Worm (Caenorhabditis elegans) whole organism, L3 larva: Measurements from ENCODE around the gene sec-24.1.

Experiments used
- R02D3.7 ChIP-seq: fragments of 150-350 bp; optimal IDR thresholded peaks from 2 replicates; lab custom pipeline; 2014; ENCODE audit warnings: missing biosample characterization, missing genetic modification characterization
- ZK546.5 ChIP-seq: sonication (generic microtip); optimal IDR thresholded peaks from 2 replicates; lab custom pipeline; 2017; ENCODE audit warnings: missing biosample characterization, missing genetic modification characterization
- ama-1 ChIP-seq: fragments of 150-350 bp; optimal IDR thresholded peaks from 2 replicates; lab custom pipeline; 2018
- ceh-16 ChIP-seq: sonication (generic microtip); optimal IDR thresholded peaks from 2 replicates; lab custom pipeline; 2017; ENCODE audit warnings: missing biosample characterization, missing genetic modification characterization
- ceh-28 ChIP-seq: fragments of 150-350 bp; optimal IDR thresholded peaks from 2 replicates; lab custom pipeline; 2014; ENCODE audit warnings: missing biosample characterization, missing genetic modification reagents, missing genetic modification characterization
- ceh-82 ChIP-seq: fragments of 150-350 bp; optimal IDR thresholded peaks from 2 replicates; lab custom pipeline; 2014; ENCODE audit warnings: missing biosample characterization, missing genetic modification characterization
- ceh-9 ChIP-seq: sonication (generic microtip); optimal IDR thresholded peaks from 2 replicates; lab custom pipeline; 2018; ENCODE audit warnings: missing biosample characterization, missing genetic modification characterization
- elt-2 ChIP-seq: sonication (generic microtip); optimal IDR thresholded peaks from 2 replicates; lab custom pipeline; 2016; ENCODE audit warnings: missing genetic modification reagents, mild to moderate bottlenecking, missing genetic modification characterization, missing compliant biosample characterization
- elt-3 ChIP-seq, 3 experiments: fragments of 150-350 bp in 1 of 3; sonication (generic microtip) in 2 of 3; optimal IDR thresholded peaks; 2 replicates in 2 of 3; 4 replicates in 1 of 3; lab custom pipeline; 2014 to 2017; ENCODE audit warnings: missing biosample characterization in 3 of 3, missing genetic modification characterization in 3 of 3
- eor-1 ChIP-seq, 2 experiments: fragments of 150-350 bp; optimal IDR thresholded peaks; 2 replicates each; lab custom pipeline; 2014 to 2018; ENCODE audit warnings: missing biosample characterization in 2 of 2, missing genetic modification characterization in 2 of 2
- fkh-10 ChIP-seq: sonication (generic microtip); optimal IDR thresholded peaks from 2 replicates; lab custom pipeline; 2017; ENCODE audit warnings: missing biosample characterization, missing genetic modification reagents, missing genetic modification characterization
- hmg-11 ChIP-seq: sonication (generic microtip); optimal IDR thresholded peaks from 2 replicates; lab custom pipeline; 2016; ENCODE audit warnings: missing genetic modification characterization, missing compliant biosample characterization
- jun-1 ChIP-seq: fragments of 150-350 bp; optimal IDR thresholded peaks from 2 replicates; lab custom pipeline; 2014; ENCODE audit warnings: missing biosample characterization, missing genetic modification reagents, missing genetic modification characterization
- lin-15B ChIP-seq: fragments of 150-350 bp; optimal IDR thresholded peaks from 2 replicates; lab custom pipeline; 2014; ENCODE audit warnings: missing biosample characterization, missing genetic modification characterization
- lin-39 ChIP-seq: fragments of 150-350 bp; optimal IDR thresholded peaks from 2 replicates; lab custom pipeline; 2018; ENCODE audit warnings: missing biosample characterization, missing genetic modification reagents, missing genetic modification characterization
- lsy-12 ChIP-seq: sonication (generic microtip); optimal IDR thresholded peaks from 2 replicates; lab custom pipeline; 2016; ENCODE audit warnings: mild to moderate bottlenecking, missing genetic modification characterization, missing compliant biosample characterization
- mdl-1 ChIP-seq: fragments of 150-350 bp; optimal IDR thresholded peaks from 2 replicates; lab custom pipeline; 2014; ENCODE audit warnings: missing biosample characterization, missing genetic modification characterization
- nfya-1 ChIP-seq: sonication (generic microtip); optimal IDR thresholded peaks from 2 replicates; lab custom pipeline; 2017; ENCODE audit warnings: missing genetic modification characterization, mild to moderate bottlenecking, missing compliant biosample characterization, antibody characterized with exemption, moderate library complexity; ENCODE audit not compliant: insufficient read depth
- nhr-11 ChIP-seq: fragments of 150-350 bp; optimal IDR thresholded peaks from 2 replicates; lab custom pipeline; 2014; ENCODE audit warnings: missing biosample characterization, missing genetic modification characterization
- nhr-12 ChIP-seq: fragments of 150-350 bp; optimal IDR thresholded peaks from 2 replicates; lab custom pipeline; 2014; ENCODE audit warnings: missing biosample characterization, missing genetic modification characterization
- nhr-23 ChIP-seq: fragments of 150-350 bp; optimal IDR thresholded peaks from 2 replicates; lab custom pipeline; 2014; ENCODE audit warnings: missing biosample characterization, missing genetic modification reagents, missing genetic modification characterization
- nhr-25 ChIP-seq: sonication (generic microtip); optimal IDR thresholded peaks from 2 replicates; lab custom pipeline; 2017; ENCODE audit warnings: missing biosample characterization, missing genetic modification characterization
- nhr-43 ChIP-seq: sonication (generic microtip); optimal IDR thresholded peaks from 2 replicates; lab custom pipeline; 2016; ENCODE audit warnings: mild to moderate bottlenecking, missing genetic modification characterization, missing compliant biosample characterization; ENCODE audit not compliant: poor library complexity, severe bottlenecking
- nhr-67 ChIP-seq: fragments of 150-350 bp; optimal IDR thresholded peaks from 2 replicates; lab custom pipeline; 2014; ENCODE audit warnings: missing biosample characterization, missing genetic modification characterization
- nhr-77 ChIP-seq: fragments of 150-350 bp; optimal IDR thresholded peaks from 2 replicates; lab custom pipeline; 2014; ENCODE audit warnings: missing biosample characterization, missing genetic modification characterization
- pha-4 ChIP-seq: fragments of 150-350 bp; optimal IDR thresholded peaks from 2 replicates; lab custom pipeline; 2014; ENCODE audit warnings: missing biosample characterization, missing genetic modification reagents, missing genetic modification characterization
- pqm-1 ChIP-seq: fragments of 150-350 bp; optimal IDR thresholded peaks from 2 replicates; lab custom pipeline; 2017; ENCODE audit warnings: missing biosample characterization, missing genetic modification characterization, inconsistent platforms
- sea-2 ChIP-seq: fragments of 150-350 bp; sonication (generic microtip); optimal IDR thresholded peaks from 4 replicates; lab custom pipeline; 2014; ENCODE audit warnings: missing biosample characterization, missing genetic modification reagents, missing genetic modification characterization
- skn-1 ChIP-seq: fragments of 150-350 bp; optimal IDR thresholded peaks from 2 replicates; lab custom pipeline; 2014; ENCODE audit warnings: missing biosample characterization, missing genetic modification characterization
- snpc-4 ChIP-seq: fragments of 150-350 bp; optimal IDR thresholded peaks from 2 replicates; lab custom pipeline; 2014; ENCODE audit warnings: missing biosample characterization, missing genetic modification characterization
- tbx-2 ChIP-seq: sonication (generic microtip); optimal IDR thresholded peaks from 2 replicates; lab custom pipeline; 2016; ENCODE audit warnings: mild to moderate bottlenecking, missing genetic modification characterization, missing compliant biosample characterization
- unc-62 ChIP-seq: fragments of 150-350 bp; sonication (generic microtip); optimal IDR thresholded peaks from 4 replicates; lab custom pipeline; 2014; ENCODE audit warnings: missing biosample characterization, missing genetic modification reagents, missing genetic modification characterization
- ztf-11 ChIP-seq: fragments of 150-350 bp; optimal IDR thresholded peaks from 2 replicates; lab custom pipeline; 2014; ENCODE audit warnings: missing biosample characterization, missing genetic modification characterization
- ztf-4 ChIP-seq: fragments of 150-350 bp; optimal IDR thresholded peaks from 2 replicates; lab custom pipeline; 2014; ENCODE audit warnings: missing biosample characterization, missing genetic modification characterization

sec-24.1 gene

ce11 chrIV:11524241-11524692 is 41.7 kb downstream of the sec-24.1 start, which contains the start of gene mep-1:
Gene mep-1, plus strand, starts transcription at chrIV:11524642.
- TF ChIP-seq ztf-4 (tag; lab: Kevin White, UChicago) (no peak), pha-4 (tag; lab: Kevin White, UChicago) (peak; percentile 31), nhr-43 (tag; lab: Kevin White, UChicago) (peak; percentile 38), nhr-25 (tag; lab: Kevin White, UChicago) (peak; percentile 76), R02D3.7 (tag; lab: Kevin White, UChicago) (peak; percentile 57), fkh-10 (peak; percentile 54), nhr-67 (tag; lab: Kevin White, UChicago) (no peak), lin-39 (tag; lab: Kevin White, UChicago) (peak; percentile 95), ztf-11 (no peak), nhr-23 (tag; lab: Kevin White, UChicago) (peak; percentile 55), ama-1 (lab: Kevin White, UChicago) (peak; percentile 69), nfya-1 (tag; lab: Kevin White, UChicago) (peak; percentile 77), nhr-11 (tag; lab: Kevin White, UChicago) (peak; percentile 37), snpc-4 (peak; percentile 77), lsy-12 (tag; lab: Kevin White, UChicago) (peak; percentile 32), nhr-12 (tag; lab: Kevin White, UChicago) (no peak), lin-15B (tag; lab: Kevin White, UChicago) (peak; percentile 68), unc-62 (no peak), skn-1 (tag; lab: Kevin White, UChicago) (peak; percentile 35), elt-2 (tag; lab: Kevin White, UChicago) (peak; percentile 33), hmg-11 (tag; lab: Kevin White, UChicago) (peak; percentile 78), tbx-2 (tag; lab: Kevin White, UChicago) (peak; percentile 11), jun-1 (tag; lab: Kevin White, UChicago) (peak; percentile 23)

ce11 chrIV:11523685-11524084 is 42.3 kb downstream of the sec-24.1 start:
- no peak for TF ChIP-seq ceh-82 (tag; lab: Kevin White, UChicago)
- TF ChIP-seq lin-15B (tag; lab: Kevin White, UChicago) = peak; percentile 8
- TF ChIP-seq, all 47 proteins: peak for 1

ce11 chrIV:11522225-11522952 is 43.6 kb downstream of the sec-24.1 start:
- TF ChIP-seq nhr-43 (tag; lab: Kevin White, UChicago) (peak; percentile 52), eor-1 (tag; optimal IDR thresholded peaks at IDR 0.05; lab: Kevin White, UChicago) (no peak), ceh-9 (tag; lab: Kevin White, UChicago) (no peak), ZK546.5 (tag; lab: Kevin White, UChicago) (no peak), snpc-4 (peak; percentile 36), lin-15B (tag; lab: Kevin White, UChicago) (peak; percentile 59), ceh-16 (tag; lab: Kevin White, UChicago) (no peak), nhr-25 (tag; lab: Kevin White, UChicago) (peak; percentile 56), nhr-23 (tag; lab: Kevin White, UChicago) (peak; percentile 77), unc-62 (peak; percentile 32), elt-3 (tag; optimal IDR thresholded peaks at IDR 0.05; lab: Kevin White, UChicago) (no peak), elt-2 (tag; lab: Kevin White, UChicago) (peak; percentile 57), hmg-11 (tag; lab: Kevin White, UChicago) (peak; percentile 71), nhr-12 (tag; lab: Kevin White, UChicago) (no peak), ceh-28 (tag; lab: Kevin White, UChicago) (peak; percentile 91), nfya-1 (tag; lab: Kevin White, UChicago) (peak; percentile 73), sea-2 (peak; percentile 25), pha-4 (tag; lab: Kevin White, UChicago) (peak; percentile 81), pqm-1 (tag; lab: Kevin White, UChicago) (peak; percentile 59), R02D3.7 (tag; lab: Kevin White, UChicago) (peak; percentile 71), nhr-77 (tag; lab: Kevin White, UChicago) (no peak), jun-1 (tag; lab: Kevin White, UChicago) (peak; percentile 46), mdl-1 (tag; lab: Kevin White, UChicago) (no peak), lsy-12 (tag; lab: Kevin White, UChicago) (peak; percentile 58), ama-1 (lab: Kevin White, UChicago) (no peak)
